Fruit fly (Drosophila melanogaster): ENCODE results near the gene PAPLA1.

The PAPLA1 gene

DNA sequence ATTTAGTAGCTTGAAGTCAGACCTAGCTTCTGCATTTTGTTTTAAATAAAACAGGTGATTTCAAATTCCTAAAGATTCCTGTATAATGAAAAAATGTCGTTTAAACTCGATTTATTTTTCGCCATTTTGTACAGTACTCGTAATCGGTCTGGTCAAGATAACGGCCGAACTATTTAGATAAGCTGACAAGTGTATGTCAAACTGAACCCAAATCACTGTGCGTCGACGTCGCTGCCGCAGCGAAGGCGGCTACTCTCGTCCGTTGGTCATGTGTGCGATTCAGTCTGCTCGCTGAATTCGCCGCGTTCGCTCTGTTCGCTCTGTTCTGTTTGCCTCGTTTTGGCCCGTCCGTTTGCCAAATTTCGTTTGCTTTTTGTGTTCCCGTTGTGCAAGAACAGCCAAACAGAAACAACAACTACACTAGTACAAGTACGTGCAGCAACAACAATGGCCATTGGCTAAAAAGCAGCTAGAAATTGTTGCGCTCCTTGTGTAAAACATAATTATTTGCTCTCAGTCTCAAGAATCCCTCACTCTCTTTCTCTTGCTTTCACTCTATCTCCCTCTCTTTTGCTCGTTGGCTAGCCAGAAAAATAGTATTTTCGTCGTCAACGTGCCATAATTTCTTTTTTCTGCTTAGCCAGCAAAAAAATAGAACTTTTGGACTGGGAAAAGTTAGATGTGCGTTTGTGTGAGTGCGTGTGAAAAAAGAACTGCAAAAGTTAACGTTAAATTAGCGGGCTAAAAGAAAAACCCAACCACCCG, 71.2 kb downstream of the PAPLA1 start:
- TF ChIP-seq CG14711 (tag; optimal IDR thresholded peaks at IDR 0.05) (peak; percentile 24), Mnt (GFP tag; optimal IDR thresholded peaks at IDR 0.05) (peak; percentile 63), CG12768 (GFP tag; optimal IDR thresholded peaks at IDR 0.05) (peak; percentile 36), CG11617 (GFP tag; optimal IDR thresholded peaks at IDR 0.05) (peak; percentile 55), bab1 (GFP tag; optimal IDR thresholded peaks at IDR 0.05) (peak; percentile 21), CG5204 (GFP tag; optimal IDR thresholded peaks at IDR 0.05) (no peak), CG1620 (GFP tag; optimal IDR thresholded peaks at IDR 0.05) (no peak), cic (GFP tag; optimal IDR thresholded peaks at IDR 0.05) (peak; percentile 61), tj (GFP tag; optimal IDR thresholded peaks at IDR 0.05) (peak; percentile 80), Clk (GFP tag; optimal IDR thresholded peaks at IDR 0.05) (no peak), CG33017 (tag; optimal IDR thresholded peaks at IDR 0.05) (peak; percentile 62)

DNA sequence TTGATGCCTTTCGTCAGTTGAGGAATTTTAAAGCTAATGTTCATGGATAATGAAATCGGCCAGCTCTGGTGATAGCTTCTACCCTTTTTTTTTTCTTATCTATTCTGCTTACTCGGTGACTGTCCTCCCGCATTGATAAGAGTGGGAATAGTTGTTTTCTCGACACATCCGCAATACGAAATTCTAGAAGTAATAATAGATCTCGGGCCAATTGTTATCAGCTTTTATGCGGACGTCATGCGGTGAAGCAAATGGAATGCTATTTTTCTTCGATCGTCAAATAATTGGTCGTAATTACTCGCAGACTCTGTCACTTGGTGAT, 72.0 kb downstream of the PAPLA1 start:
- TF ChIP-seq cnc (optimal IDR thresholded peaks at IDR 0.05) (peak in 1 of 2 experiments; percentile 44), CG33017 (tag; optimal IDR thresholded peaks at IDR 0.05) (no peak), CG11617 (GFP tag; optimal IDR thresholded peaks at IDR 0.05) (peak; percentile 10), pad (GFP tag; optimal IDR thresholded peaks at IDR 0.05) (no peak), kay (GFP tag; ENCODE audit: borderline replicate concordance) (peak; percentile 68)

DNA sequence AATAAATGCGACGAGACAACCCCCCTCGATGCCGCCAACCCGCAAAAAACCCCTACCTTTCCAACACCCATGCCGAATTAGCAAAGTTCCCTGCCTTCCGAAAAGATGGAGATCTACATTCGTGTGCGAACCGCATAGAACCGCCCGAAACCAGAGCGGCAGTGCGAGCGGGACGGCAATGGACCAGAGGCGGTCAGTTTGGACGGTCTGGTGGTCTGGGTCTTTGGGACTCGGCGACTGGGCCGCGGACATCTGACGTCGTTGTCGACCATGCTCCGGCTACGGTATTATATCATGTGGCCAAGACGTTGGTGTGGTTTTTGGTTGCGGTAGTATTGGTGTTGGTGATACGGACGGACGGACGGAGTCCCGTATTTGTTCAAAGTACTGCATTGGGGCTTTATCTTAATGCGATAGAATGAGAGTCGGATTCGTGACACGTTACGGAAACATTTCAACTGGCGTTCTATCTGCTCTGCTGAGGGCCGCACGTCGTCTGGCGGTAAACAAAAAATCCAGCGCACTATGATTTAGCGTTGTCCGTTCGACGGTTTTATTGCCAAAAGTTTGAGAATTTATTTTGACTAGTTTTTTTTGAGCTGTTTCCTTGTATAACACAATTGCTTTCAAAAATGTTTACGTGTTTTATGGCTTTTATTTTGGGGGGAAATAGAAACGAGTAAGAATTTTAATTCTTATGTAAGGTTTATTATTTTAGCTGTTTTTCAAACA, 72.5 kb downstream of the PAPLA1 start:
- TF ChIP-seq kay (GFP tag; ENCODE audit: borderline replicate concordance) = peak; percentile 93
- TF ChIP-seq toe (GFP tag; optimal IDR thresholded peaks at IDR 0.05) = no peak
- TF ChIP-seq CG14711 (tag; optimal IDR thresholded peaks at IDR 0.05) = peak; percentile 25
- TF ChIP-seq Clk (GFP tag; optimal IDR thresholded peaks at IDR 0.05) = peak; percentile 18
- peak; percentile 52 for TF ChIP-seq CG12768 (GFP tag; optimal IDR thresholded peaks at IDR 0.05)
- peak; percentile 21 for TF ChIP-seq CG7045 (GFP tag; optimal IDR thresholded peaks at IDR 0.05)
- no peak for TF ChIP-seq pad (GFP tag; optimal IDR thresholded peaks at IDR 0.05)
- peak; percentile 2 for TF ChIP-seq tj (GFP tag; optimal IDR thresholded peaks at IDR 0.05)
- TF ChIP-seq Mnt (GFP tag; optimal IDR thresholded peaks at IDR 0.05) = peak; percentile 27
- peak; percentile 48 for TF ChIP-seq CG33017 (tag; optimal IDR thresholded peaks at IDR 0.05)
- TF ChIP-seq ovo (GFP tag; optimal IDR thresholded peaks at IDR 0.05) = no peak
- peak; percentile 55 for TF ChIP-seq CG11617 (GFP tag; optimal IDR thresholded peaks at IDR 0.05)
- TF ChIP-seq cic (GFP tag; optimal IDR thresholded peaks at IDR 0.05) = peak; percentile 21
- peak; percentile 38 for TF ChIP-seq CG7101 (tag; optimal IDR thresholded peaks at IDR 0.05)

DNA sequence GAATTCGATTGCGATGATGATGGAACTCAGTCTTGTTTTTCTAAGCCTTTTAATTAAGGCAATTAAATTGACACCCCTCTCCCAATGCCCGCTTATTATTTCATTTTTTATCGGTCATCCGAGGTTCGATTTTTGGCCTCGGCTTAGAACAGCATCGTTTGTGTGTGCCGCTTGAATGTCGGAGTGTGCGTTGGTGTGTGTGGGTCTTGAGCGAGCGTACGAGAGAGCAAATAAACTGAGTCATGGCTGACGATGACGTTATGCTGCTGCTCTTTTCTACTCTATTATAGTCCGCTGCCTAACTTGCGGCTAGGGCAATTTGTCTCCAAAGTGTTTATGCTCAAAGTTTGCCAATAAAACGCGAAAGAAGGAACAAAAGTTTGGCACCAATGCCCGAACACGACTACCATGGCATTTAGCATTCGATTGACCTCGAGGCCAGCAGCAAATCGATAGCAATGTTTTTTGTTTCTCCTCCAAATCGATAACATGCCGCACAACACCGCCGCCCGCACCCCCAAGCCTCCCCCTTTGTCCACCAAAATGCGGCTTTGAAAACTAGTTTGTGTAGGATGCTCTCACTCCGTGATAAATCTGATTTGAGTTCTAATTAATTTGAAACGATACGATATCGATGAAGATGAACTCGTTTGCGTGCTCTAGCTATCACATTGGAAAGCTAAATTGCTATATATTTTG, 73.8 kb downstream of the PAPLA1 start:
- TF ChIP-seq CG14711 (tag; optimal IDR thresholded peaks at IDR 0.05) (no peak), Crg-1 (GFP tag; optimal IDR thresholded peaks at IDR 0.05) (no peak), CG5204 (GFP tag; optimal IDR thresholded peaks at IDR 0.05) (no peak), CG7045 (GFP tag; optimal IDR thresholded peaks at IDR 0.05) (no peak), bab1 (GFP tag; optimal IDR thresholded peaks at IDR 0.05) (no peak)

DNA sequence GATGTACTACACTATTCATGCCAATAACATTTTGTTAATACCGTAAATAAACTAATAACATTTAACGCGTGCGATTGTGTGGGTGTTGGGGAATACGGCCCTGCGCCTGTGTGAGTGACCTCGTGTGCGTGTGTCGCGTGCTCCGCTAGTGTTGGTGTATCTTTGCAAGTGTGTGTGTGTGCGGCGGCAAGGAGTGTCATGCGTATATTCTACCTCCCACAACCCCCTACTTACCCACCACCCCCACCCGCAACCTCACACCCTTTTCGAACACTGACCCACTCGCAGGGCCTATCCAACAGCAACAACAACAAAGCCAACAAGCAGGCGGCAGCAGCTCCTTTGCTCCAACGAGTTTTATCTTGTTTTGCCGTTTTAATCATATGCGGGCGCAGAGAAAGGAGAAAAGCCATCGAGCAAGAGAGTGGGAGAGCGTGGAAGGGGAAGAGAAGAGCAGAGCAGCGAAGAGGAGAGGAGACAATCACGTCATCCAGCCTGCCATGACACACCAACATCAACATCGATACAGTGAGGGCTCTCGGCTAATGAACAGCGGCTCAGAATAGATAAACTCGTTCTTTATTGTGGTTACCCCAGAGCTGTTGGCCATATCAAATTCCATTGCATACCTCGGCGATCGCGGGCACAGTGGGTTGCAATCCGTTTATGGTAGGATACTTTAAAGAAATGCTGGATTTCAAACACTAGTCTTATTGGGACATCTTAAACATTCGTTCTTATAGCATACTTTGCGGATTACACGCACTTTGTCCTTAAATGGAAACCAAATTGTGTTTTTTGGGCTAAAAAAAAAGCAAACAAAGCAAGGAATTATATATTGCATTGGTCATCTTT, 74.9 kb downstream of the PAPLA1 start:
- TF ChIP-seq cic (GFP tag; optimal IDR thresholded peaks at IDR 0.05) (no peak), toe (GFP tag; optimal IDR thresholded peaks at IDR 0.05) (no peak), ovo (GFP tag; optimal IDR thresholded peaks at IDR 0.05) (no peak), pad (GFP tag; optimal IDR thresholded peaks at IDR 0.05) (peak; percentile 79), cnc (optimal IDR thresholded peaks at IDR 0.05) (no peak), CG14711 (tag; optimal IDR thresholded peaks at IDR 0.05) (no peak), tj (GFP tag; optimal IDR thresholded peaks at IDR 0.05) (no peak), Clk (GFP tag; optimal IDR thresholded peaks at IDR 0.05) (peak; percentile 15)
